Worm (Caenorhabditis elegans): ENCODE measurements around the gene F14D2.15.

F14D2.15 gene

DNA sequence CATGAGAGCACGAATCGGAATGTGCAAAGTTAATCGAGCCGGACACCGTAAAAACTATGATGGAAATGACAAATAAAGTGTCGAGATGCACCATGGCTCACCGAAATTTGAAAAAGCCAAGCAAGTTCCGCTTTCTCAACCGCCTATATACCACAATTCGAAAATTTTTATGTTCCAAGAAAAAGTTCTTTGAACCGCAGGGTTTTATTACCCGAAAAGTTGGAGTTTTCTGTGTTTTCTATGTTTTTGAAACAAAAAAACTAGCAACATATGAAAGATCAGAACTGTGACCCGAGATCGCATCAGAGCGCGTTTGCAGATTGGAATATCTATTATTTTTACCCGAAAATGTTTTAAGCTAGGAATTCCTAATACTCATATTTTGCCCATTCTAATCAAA, 16.5 kb downstream of the F14D2.15 start, which contains the start of gene Y46D2A.3:
TSS of gene Y46D2A.3 (minus strand) at position 101 of the 400 bp plus-strand sequence.
- TF ChIP-seq pha-4 (tag; optimal IDR thresholded peaks at IDR 0.05) (no peak), ceh-24 (tag; optimal IDR thresholded peaks at IDR 0.05) (no peak), sdc-2 (tag; optimal IDR thresholded peaks at IDR 0.05) (no peak), unc-55 (GFP tag; optimal IDR thresholded peaks at IDR 0.05) (no peak), ceh-22 (tag; optimal IDR thresholded peaks at IDR 0.05) (no peak), ceh-30 (tag; optimal IDR thresholded peaks at IDR 0.05) (no peak), dmd-4 (tag; optimal IDR thresholded peaks at IDR 0.05; ENCODE audit: borderline replicate concordance) (no peak), dve-1 (tag; optimal IDR thresholded peaks at IDR 0.05) (no peak), pqm-1 (tag; optimal IDR thresholded peaks at IDR 0.05) (no peak), nfya-1 (tag; optimal IDR thresholded peaks at IDR 0.05) (no peak), ceh-19 (GFP tag; optimal IDR thresholded peaks at IDR 0.05) (no peak), C38D4.7 (GFP tag; optimal IDR thresholded peaks at IDR 0.05) (no peak), ceh-9 (tag; optimal IDR thresholded peaks at IDR 0.05) (no peak), gmeb-2 (tag; optimal IDR thresholded peaks at IDR 0.05) (no peak), ahr-1 (tag; optimal IDR thresholded peaks at IDR 0.05) (no peak), pros-1 (tag; optimal IDR thresholded peaks at IDR 0.05) (no peak)

DNA sequence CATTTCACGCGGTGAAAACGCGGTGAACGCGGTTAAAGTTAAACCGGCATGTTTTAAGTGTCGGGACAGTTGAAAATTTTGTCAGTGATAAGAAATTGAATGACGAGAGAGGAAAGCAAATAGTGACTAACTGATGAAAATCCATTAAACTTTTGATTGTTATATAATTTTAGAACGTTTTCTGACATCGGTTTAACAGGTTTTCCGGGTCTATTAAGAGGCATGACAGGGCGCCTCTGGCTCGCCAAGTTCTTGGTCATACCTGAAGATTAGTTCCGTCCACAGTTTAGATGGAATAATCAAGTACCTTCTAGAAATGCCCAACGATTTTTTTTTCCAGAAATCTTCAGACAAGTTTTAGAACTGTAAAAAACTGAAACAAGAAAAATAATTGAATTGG, 20.4 kb downstream of the F14D2.15 start, which contains the start of gene Y46D2A.2:
TSS of gene Y46D2A.2 (minus strand) at position 101 of the 400 bp plus-strand sequence.
- TF ChIP-seq pax-1 (tag; optimal IDR thresholded peaks at IDR 0.05) (no peak), elt-4 (tag; optimal IDR thresholded peaks at IDR 0.05) (no peak), ref-2 (tag; optimal IDR thresholded peaks at IDR 0.05) (no peak), dve-1 (tag; optimal IDR thresholded peaks at IDR 0.05) (no peak), ceh-2 (tag; optimal IDR thresholded peaks at IDR 0.05) (no peak), ets-4 (tag; optimal IDR thresholded peaks at IDR 0.05) (no peak), hlh-30 (tag; optimal IDR thresholded peaks at IDR 0.05; ENCODE audit: insufficient read depth) (no peak), che-1 (tag; optimal IDR thresholded peaks at IDR 0.05) (no peak), mec-3 (tag; optimal IDR thresholded peaks at IDR 0.05; ENCODE audit: borderline replicate concordance) (no peak), fkh-10 (GFP tag; optimal IDR thresholded peaks at IDR 0.05) (no peak), ceh-30 (tag; optimal IDR thresholded peaks at IDR 0.05) (no peak), madf-2 (tag; optimal IDR thresholded peaks at IDR 0.05) (no peak), sox-4 (tag; optimal IDR thresholded peaks at IDR 0.05) (no peak), C08G9.2 (tag; optimal IDR thresholded peaks at IDR 0.05) (no peak)

DNA sequence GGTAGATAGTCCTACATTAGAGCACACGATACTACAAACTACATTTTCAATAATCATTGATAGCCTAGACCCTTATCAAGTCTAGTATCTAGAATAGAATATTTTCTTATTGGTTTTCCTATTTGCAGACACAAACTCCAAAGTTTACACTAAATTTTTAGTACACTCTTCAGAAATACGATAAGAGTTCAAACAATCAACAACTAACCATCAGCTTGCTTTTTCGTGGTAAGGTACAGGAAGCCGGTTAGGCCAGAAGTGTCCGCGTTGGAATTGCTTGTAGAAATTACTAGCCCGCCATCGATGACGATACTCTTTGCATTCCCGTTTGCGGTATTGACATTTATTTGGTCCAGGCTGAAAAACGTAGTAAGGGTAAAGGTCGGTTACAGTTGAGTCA, 21.4 kb downstream of the F14D2.15 start, which contains the start of gene Y46D2A.1:
TSS of gene Y46D2A.1 (plus strand) at position 301 of the 400 bp plus-strand sequence.
- no peak for TF ChIP-seq fkh-10 (GFP tag; optimal IDR thresholded peaks at IDR 0.05)
- no peak for TF ChIP-seq lim-6 (tag; optimal IDR thresholded peaks at IDR 0.05)
- TF ChIP-seq dve-1 (tag; optimal IDR thresholded peaks at IDR 0.05): no peak
- no peak for TF ChIP-seq ahr-1 (tag; optimal IDR thresholded peaks at IDR 0.05)
- no peak for TF ChIP-seq ets-4 (tag; optimal IDR thresholded peaks at IDR 0.05)
- no peak for TF ChIP-seq F13H6.1 (tag; optimal IDR thresholded peaks at IDR 0.05)
- no peak for TF ChIP-seq sdc-2 (tag; optimal IDR thresholded peaks at IDR 0.05)
- no peak for TF ChIP-seq pqm-1 (tag; optimal IDR thresholded peaks at IDR 0.05)
- TF ChIP-seq ceh-30 (tag; optimal IDR thresholded peaks at IDR 0.05): no peak
- TF ChIP-seq npax-4 (tag; optimal IDR thresholded peaks at IDR 0.05): no peak
- no peak for TF ChIP-seq hlh-6 (tag; optimal IDR thresholded peaks at IDR 0.05)
- TF ChIP-seq pag-3 (tag; optimal IDR thresholded peaks at IDR 0.05; ENCODE audit: borderline replicate concordance): no peak
- no peak for TF ChIP-seq fkh-6 (tag; optimal IDR thresholded peaks at IDR 0.05)

DNA sequence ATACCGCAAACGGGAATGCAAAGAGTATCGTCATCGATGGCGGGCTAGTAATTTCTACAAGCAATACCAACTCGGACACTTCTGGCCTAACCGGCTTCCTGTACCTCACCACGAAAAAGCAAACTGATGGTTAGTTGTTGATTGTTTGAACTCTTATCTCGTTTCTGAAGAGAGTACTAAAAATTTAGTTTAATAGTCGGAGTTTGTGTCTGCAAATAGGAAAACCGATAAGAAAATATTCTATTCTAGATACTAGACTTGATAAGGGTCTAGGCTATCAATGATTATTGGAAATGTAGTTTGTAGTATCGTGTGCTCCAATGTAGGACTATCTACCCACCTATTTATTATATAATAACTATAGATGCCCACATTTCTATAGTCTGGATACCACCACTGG, 24.8 kb downstream of the F14D2.15 start:
- no peak for TF ChIP-seq odd-2 (tag; optimal IDR thresholded peaks at IDR 0.05)
- no peak for TF ChIP-seq madf-2 (tag; optimal IDR thresholded peaks at IDR 0.05)
- no peak for TF ChIP-seq Y22D7AL.16 (tag; optimal IDR thresholded peaks at IDR 0.05)
- TF ChIP-seq elt-2 (tag; optimal IDR thresholded peaks at IDR 0.05): peak; percentile 76
